Worm (Caenorhabditis elegans): Measurements from ENCODE around the gene grl-26.

- TF ChIP-seq dao-5 (tag; optimal IDR thresholded peaks at IDR 0.05) = no peak
- no peak for TF ChIP-seq W03F9.2 (tag; optimal IDR thresholded peaks at IDR 0.05)
- no peak for TF ChIP-seq him-1 (tag; optimal IDR thresholded peaks at IDR 0.05)
Measured at ce11 chrIV:313615-314014, 9.0 kb downstream of the grl-26 start, which contains the start of gene snai-1.

All from whole organism, L4/young adult.